Worm (Caenorhabditis elegans): Measurements from ENCODE around the gene bath-26.

bath-26 gene

ce11 chrII:1624572-1624971 lies 24.0 kb upstream of the bath-26 start, which contains the start of gene fbxa-160:
fbxa-160 (minus strand) TSS chrII:1624672.
- TF ChIP-seq T22C8.4 (GFP tag; IDR thresholded peaks at IDR 0.05), result no peak
- TF ChIP-seq ztf-29 (GFP tag; IDR thresholded peaks at IDR 0.05), result no peak
- TF ChIP-seq med-1 (GFP tag; optimal IDR thresholded peaks at IDR 0.05; ENCODE audit: insufficient read depth), result no peak

ce11 chrII:1621795-1622194 lies 21.2 kb upstream of the bath-26 start:
- TF ChIP-seq med-1 (GFP tag; optimal IDR thresholded peaks at IDR 0.05; ENCODE audit: insufficient read depth) (no peak), klf-2 (GFP tag; conservative IDR thresholded peaks at IDR 0.05) (no peak), cog-1 (tag; optimal IDR thresholded peaks at IDR 0.05) (no peak), ztf-23 (GFP tag; IDR thresholded peaks at IDR 0.05) (no peak), flt-1 (GFP tag; IDR thresholded peaks at IDR 0.05) (no peak), T22C8.4 (GFP tag; IDR thresholded peaks at IDR 0.05) (no peak), ztf-29 (GFP tag; IDR thresholded peaks at IDR 0.05) (no peak), tab-1 (GFP tag; IDR thresholded peaks at IDR 0.05) (no peak), ref-1 (GFP tag; conservative IDR thresholded peaks at IDR 0.05) (no peak)

ce11 chrII:1621180-1621579 lies 20.6 kb upstream of the bath-26 start, which contains the start of gene fbxa-158:
fbxa-158 (minus strand) TSS chrII:1621280.
- TF ChIP-seq cog-1 (tag; optimal IDR thresholded peaks at IDR 0.05) (no peak), med-1 (GFP tag; optimal IDR thresholded peaks at IDR 0.05; ENCODE audit: insufficient read depth) (no peak), ref-1 (GFP tag; conservative IDR thresholded peaks at IDR 0.05) (no peak), klf-2 (GFP tag; conservative IDR thresholded peaks at IDR 0.05) (no peak), flt-1 (GFP tag; IDR thresholded peaks at IDR 0.05) (no peak), ztf-29 (GFP tag; IDR thresholded peaks at IDR 0.05) (no peak), tab-1 (GFP tag; IDR thresholded peaks at IDR 0.05) (no peak)

- no peak for TF ChIP-seq ref-1 (GFP tag; conservative IDR thresholded peaks at IDR 0.05)
- no peak for TF ChIP-seq cog-1 (tag; optimal IDR thresholded peaks at IDR 0.05)
- no peak for TF ChIP-seq T22C8.4 (GFP tag; IDR thresholded peaks at IDR 0.05)
- TF ChIP-seq flt-1 (GFP tag; IDR thresholded peaks at IDR 0.05), result no peak
- no peak for TF ChIP-seq klf-2 (GFP tag; conservative IDR thresholded peaks at IDR 0.05)
- no peak for TF ChIP-seq ztf-23 (GFP tag; IDR thresholded peaks at IDR 0.05)
- no peak for TF ChIP-seq med-1 (GFP tag; optimal IDR thresholded peaks at IDR 0.05; ENCODE audit: insufficient read depth)
- TF ChIP-seq ztf-29 (GFP tag; IDR thresholded peaks at IDR 0.05), result no peak
- no peak for TF ChIP-seq tab-1 (GFP tag; IDR thresholded peaks at IDR 0.05)
Observed at ce11 chrII:1618948-1619347, 18.4 kb upstream of the bath-26 start, which contains the start of gene fbxa-166. fbxa-166 (minus strand) TSS chrII:1619048.

ce11 chrII:1616382-1616781 lies 15.8 kb upstream of the bath-26 start, which contains the start of gene fbxa-165:
fbxa-165 (minus strand) TSS chrII:1616482.
- TF ChIP-seq ref-1 (GFP tag; conservative IDR thresholded peaks at IDR 0.05), result no peak
- no peak for TF ChIP-seq ztf-23 (GFP tag; IDR thresholded peaks at IDR 0.05)
- TF ChIP-seq flt-1 (GFP tag; IDR thresholded peaks at IDR 0.05), result no peak
- TF ChIP-seq cog-1 (tag; optimal IDR thresholded peaks at IDR 0.05), result no peak
- no peak for TF ChIP-seq ztf-29 (GFP tag; IDR thresholded peaks at IDR 0.05)
- TF ChIP-seq tab-1 (GFP tag; IDR thresholded peaks at IDR 0.05), result no peak
- TF ChIP-seq T22C8.4 (GFP tag; IDR thresholded peaks at IDR 0.05), result no peak
- TF ChIP-seq klf-2 (GFP tag; conservative IDR thresholded peaks at IDR 0.05), result no peak
- TF ChIP-seq med-1 (GFP tag; optimal IDR thresholded peaks at IDR 0.05; ENCODE audit: insufficient read depth), result no peak

ce11 chrII:1613972-1614371 lies 13.4 kb upstream of the bath-26 start, which contains the start of gene fbxa-164:
fbxa-164 (minus strand) TSS chrII:1614072.
- TF ChIP-seq tab-1 (GFP tag; IDR thresholded peaks at IDR 0.05), result no peak
- TF ChIP-seq cog-1 (tag; optimal IDR thresholded peaks at IDR 0.05), result no peak
- TF ChIP-seq med-1 (GFP tag; optimal IDR thresholded peaks at IDR 0.05; ENCODE audit: insufficient read depth), result no peak
- TF ChIP-seq klf-2 (GFP tag; conservative IDR thresholded peaks at IDR 0.05), result no peak
- TF ChIP-seq ztf-23 (GFP tag; IDR thresholded peaks at IDR 0.05), result no peak
- TF ChIP-seq ztf-29 (GFP tag; IDR thresholded peaks at IDR 0.05), result no peak
- no peak for TF ChIP-seq T22C8.4 (GFP tag; IDR thresholded peaks at IDR 0.05)
- TF ChIP-seq flt-1 (GFP tag; IDR thresholded peaks at IDR 0.05), result no peak
- TF ChIP-seq ref-1 (GFP tag; conservative IDR thresholded peaks at IDR 0.05), result no peak

ce11 chrII:1610630-1611029 lies 10.1 kb upstream of the bath-26 start, which contains the start of gene fbxa-163:
fbxa-163 (minus strand) TSS chrII:1610730.
- no peak for TF ChIP-seq T22C8.4 (GFP tag; IDR thresholded peaks at IDR 0.05)
- TF ChIP-seq tab-1 (GFP tag; IDR thresholded peaks at IDR 0.05), result no peak
- no peak for TF ChIP-seq ztf-29 (GFP tag; IDR thresholded peaks at IDR 0.05)
- TF ChIP-seq klf-2 (GFP tag; conservative IDR thresholded peaks at IDR 0.05), result no peak
- TF ChIP-seq cog-1 (tag; optimal IDR thresholded peaks at IDR 0.05), result no peak
- no peak for TF ChIP-seq ztf-23 (GFP tag; IDR thresholded peaks at IDR 0.05)

ce11 chrII:1608915-1609314 lies 8.4 kb upstream of the bath-26 start:
- no peak for TF ChIP-seq med-1 (GFP tag; optimal IDR thresholded peaks at IDR 0.05; ENCODE audit: insufficient read depth)
- no peak for TF ChIP-seq tab-1 (GFP tag; IDR thresholded peaks at IDR 0.05)
- TF ChIP-seq ztf-29 (GFP tag; IDR thresholded peaks at IDR 0.05), result no peak
- no peak for TF ChIP-seq ztf-23 (GFP tag; IDR thresholded peaks at IDR 0.05)
- TF ChIP-seq cog-1 (tag; optimal IDR thresholded peaks at IDR 0.05), result no peak
- TF ChIP-seq T22C8.4 (GFP tag; IDR thresholded peaks at IDR 0.05), result no peak
- no peak for TF ChIP-seq klf-2 (GFP tag; conservative IDR thresholded peaks at IDR 0.05)
- no peak for TF ChIP-seq ref-1 (GFP tag; conservative IDR thresholded peaks at IDR 0.05)
- no peak for TF ChIP-seq flt-1 (GFP tag; IDR thresholded peaks at IDR 0.05)

- TF ChIP-seq klf-2 (GFP tag; conservative IDR thresholded peaks at IDR 0.05) (no peak), flt-1 (GFP tag; IDR thresholded peaks at IDR 0.05) (no peak), tab-1 (GFP tag; IDR thresholded peaks at IDR 0.05) (no peak), cog-1 (tag; optimal IDR thresholded peaks at IDR 0.05) (no peak), ref-1 (GFP tag; conservative IDR thresholded peaks at IDR 0.05) (no peak), med-1 (GFP tag; optimal IDR thresholded peaks at IDR 0.05; ENCODE audit: insufficient read depth) (no peak), ztf-29 (GFP tag; IDR thresholded peaks at IDR 0.05) (no peak), ztf-23 (GFP tag; IDR thresholded peaks at IDR 0.05) (no peak), T22C8.4 (GFP tag; IDR thresholded peaks at IDR 0.05) (no peak)
Observed at ce11 chrII:1607575-1607974, 7.0 kb upstream of the bath-26 start.

ce11 chrII:1606079-1606478 lies 5.5 kb upstream of the bath-26 start, which contains the start of gene bath-33:
bath-33 (minus strand) TSS chrII:1606179.
- TF ChIP-seq med-1 (GFP tag; optimal IDR thresholded peaks at IDR 0.05; ENCODE audit: insufficient read depth), result no peak
- no peak for TF ChIP-seq T22C8.4 (GFP tag; IDR thresholded peaks at IDR 0.05)
- TF ChIP-seq klf-2 (GFP tag; conservative IDR thresholded peaks at IDR 0.05), result no peak
- TF ChIP-seq ref-1 (GFP tag; conservative IDR thresholded peaks at IDR 0.05), result no peak
- no peak for TF ChIP-seq tab-1 (GFP tag; IDR thresholded peaks at IDR 0.05)
